Fruit fly (Drosophila melanogaster): ENCODE results near the gene Nemp.

The Nemp gene

dm6 chrX:16696614-16697519 lies 42.1 kb upstream of the Nemp start (continued):
- TF ChIP-seq CG31224 (GFP tag; IDR thresholded peaks at IDR 0.05) (no peak), CG31441 (GFP tag; IDR thresholded peaks at IDR 0.05) (0 out of 2 replicates have a peak, but pooled peaks have one; percentile 12), sens (GFP tag) (peak; percentile 48), bigmax (GFP tag; optimal IDR thresholded peaks at IDR 0.05) (no peak), HLHmδ (GFP tag; optimal IDR thresholded peaks at IDR 0.05) (no peak), CG14441 (GFP tag; IDR thresholded peaks at IDR 0.05) (no peak), CG10959 (GFP tag; IDR thresholded peaks at IDR 0.05) (no peak), gsb (GFP tag; IDR thresholded peaks at IDR 0.05) (no peak), kni (GFP tag; optimal IDR thresholded peaks at IDR 0.05) (no peak), Abd-B (GFP tag; optimal IDR thresholded peaks at IDR 0.05) (no peak), dmrt99B (tag; optimal IDR thresholded peaks at IDR 0.05) (peak; percentile 30), Meics (GFP tag; optimal IDR thresholded peaks at IDR 0.05) (peak; percentile 40), vvl (GFP tag; IDR thresholded peaks at IDR 0.05) (no peak), vfl (GFP tag; optimal IDR thresholded peaks at IDR 0.05) (no peak), Max (GFP tag; optimal IDR thresholded peaks at IDR 0.05) (no peak), CG17385 (GFP tag; optimal IDR thresholded peaks at IDR 0.05) (peak; percentile 13), CG8765 (GFP tag; IDR thresholded peaks at IDR 0.05) (no peak), mirr (GFP tag; optimal IDR thresholded peaks at IDR 0.05) (no peak), CTCF (GFP tag; optimal IDR thresholded peaks at IDR 0.05) (no peak), Dll (GFP tag; IDR thresholded peaks at IDR 0.05; ENCODE audit: partially characterized antibody) (no peak), chinmo (GFP tag; IDR thresholded peaks at IDR 0.05; ENCODE audit: partially characterized antibody) (0 out of 4 replicates have a peak, but pooled peaks have one; percentile 51), CG11504 (tag; optimal IDR thresholded peaks at IDR 0.05) (peak; percentile 55), pum (GFP tag; optimal IDR thresholded peaks at IDR 0.05) (no peak), stc (GFP tag; IDR thresholded peaks at IDR 0.05) (no peak), CG7839 (tag; optimal IDR thresholded peaks at IDR 0.05) (peak; percentile 3), CG2678 (tag; optimal IDR thresholded peaks at IDR 0.05) (peak; percentile 55), CG18599 (GFP tag; optimal IDR thresholded peaks at IDR 0.05) (peak; percentile 40), Hr51 (GFP tag; optimal IDR thresholded peaks at IDR 0.05) (peak in 1 of 2 experiments; percentile 32), CG12155 (GFP tag; optimal IDR thresholded peaks at IDR 0.05) (no peak), CG14710 (tag; optimal IDR thresholded peaks at IDR 0.05) (no peak), CG18262 (tag; optimal IDR thresholded peaks at IDR 0.05) (peak; percentile 37), Sox102F (GFP tag; optimal IDR thresholded peaks at IDR 0.05) (peak; percentile 18), fd96Cb (tag; optimal IDR thresholded peaks at IDR 0.05) (peak; percentile 11), luna (GFP tag; optimal IDR thresholded peaks at IDR 0.05) (no peak), lab (GFP tag; optimal IDR thresholded peaks at IDR 0.05) (peak; percentile 17), CoRest (tag; optimal IDR thresholded peaks at IDR 0.05) (peak; percentile 17), Hand (GFP tag; optimal IDR thresholded peaks at IDR 0.05) (peak; percentile 4), CG6765 (GFP tag; optimal IDR thresholded peaks at IDR 0.05) (no peak), Oli (tag; optimal IDR thresholded peaks at IDR 0.05) (peak; percentile 0), CG1792 (GFP tag; optimal IDR thresholded peaks at IDR 0.05) (no peak)

All from whole organism, embryonic.